Fruit fly (Drosophila melanogaster) whole organism, embryonic: ENCODE measurements around the gene dbf.

ENCODE experiments used
- Asciz ChIP-seq: fragments of 200-800 bp; sonication (Bioruptor generic); optimal IDR thresholded peaks from 2 replicates; lab custom pipeline; 2017; ENCODE audit warnings: missing biosample characterization, mild to moderate bottlenecking, missing genetic modification characterization, missing genetic modification reagents
- CG1024 ChIP-seq: fragments of 200-800 bp; sonication (Bioruptor generic); IDR thresholded peaks from 2 replicates; pipeline ENCODE4 v1.3.6; 2022; ENCODE audit warnings: missing biosample characterization, missing genetic modification characterization
- CG11723 ChIP-seq: fragments of 200-800 bp; sonication (Bioruptor generic); optimal IDR thresholded peaks from 2 replicates; lab custom pipeline; 2017; ENCODE audit warnings: missing biosample characterization, mild to moderate bottlenecking, missing genetic modification characterization
- CG15479 ChIP-seq: fragments of 200-800 bp; sonication (Bioruptor generic); optimal IDR thresholded peaks from 3 replicates; lab custom pipeline; 2019; ENCODE audit warnings: missing biosample characterization, mild to moderate bottlenecking, missing genetic modification characterization, moderate library complexity
- CG30020 ChIP-seq: fragments of 200-800 bp; optimal IDR thresholded peaks from 2 replicates; lab custom pipeline; 2019; ENCODE audit warnings: missing biosample characterization, mild to moderate bottlenecking, missing genetic modification characterization, moderate library complexity
- CG31224 ChIP-seq: fragments of 200-800 bp; sonication (Bioruptor generic); IDR thresholded peaks from 2 replicates; pipeline ENCODE4 v1.3.6; 2022; ENCODE audit warnings: missing biosample characterization, missing genetic modification characterization
- CG3163 ChIP-seq: fragments of 200-800 bp; sonication (Bioruptor generic); optimal IDR thresholded peaks from 3 replicates; lab custom pipeline; 2016; ENCODE audit warnings: missing biosample characterization, missing genetic modification characterization
- CG32772 ChIP-seq: fragments of 200-800 bp; sonication (Bioruptor generic); IDR thresholded peaks from 2 replicates; pipeline ENCODE4 v1.3.6; 2022; ENCODE audit warnings: missing biosample characterization, missing genetic modification characterization
- CG33213 ChIP-seq: fragments of 200-800 bp; sonication (Bioruptor generic); optimal IDR thresholded peaks from 3 replicates; lab custom pipeline; 2016; ENCODE audit warnings: missing biosample characterization, missing genetic modification characterization
- CG4360 ChIP-seq: fragments of 200-800 bp; sonication (Bioruptor generic); IDR thresholded peaks from 2 replicates; pipeline ENCODE4 v1.3.6; 2022; ENCODE audit warnings: missing biosample characterization, missing genetic modification characterization
- CG9609 ChIP-seq: fragments of 200-800 bp; sonication (Bioruptor generic); optimal IDR thresholded peaks from 3 replicates; lab custom pipeline; 2016; ENCODE audit warnings: missing biosample characterization, missing genetic modification characterization
- CG9817 ChIP-seq: fragments of 200-800 bp; sonication (Bioruptor generic); optimal IDR thresholded peaks from 2 replicates; lab custom pipeline; 2018; ENCODE audit warnings: missing biosample characterization, mild to moderate bottlenecking, missing genetic modification characterization, moderate library complexity
- Drgx ChIP-seq: fragments of 200-800 bp; sonication (Bioruptor generic); IDR thresholded peaks from 2 replicates; pipeline ENCODE4 v1.3.6; 2022; ENCODE audit warnings: missing biosample characterization, missing genetic modification characterization
- Hr3 ChIP-seq: fragments of 200-800 bp; sonication (Bioruptor generic); optimal IDR thresholded peaks from 3 replicates; lab custom pipeline; 2016; ENCODE audit warnings: missing biosample characterization, missing genetic modification characterization
- Oli ChIP-seq: fragments of 200-800 bp; sonication (Bioruptor generic); optimal IDR thresholded peaks from 2 replicates; lab custom pipeline; 2018; ENCODE audit warnings: missing biosample characterization, mild to moderate bottlenecking, missing genetic modification characterization, moderate library complexity
- Sry-β ChIP-seq: fragments of 200-800 bp; sonication (Bioruptor generic); optimal IDR thresholded peaks from 2 replicates; lab custom pipeline; 2018; ENCODE audit warnings: missing biosample characterization, mild to moderate bottlenecking, missing genetic modification characterization, moderate library complexity
- az2 ChIP-seq: fragments of 200-800 bp; sonication (Bioruptor generic); optimal IDR thresholded peaks from 3 replicates; lab custom pipeline; 2016; ENCODE audit warnings: missing biosample characterization, missing genetic modification characterization
- bbx ChIP-seq: fragments of 200-800 bp; sonication (Bioruptor generic); IDR thresholded peaks from 2 replicates; pipeline ENCODE4 v1.3.6; 2022; ENCODE audit warnings: missing biosample characterization, missing genetic modification characterization; ENCODE audit not compliant: partially characterized antibody
- bowl ChIP-seq: fragments of 200-800 bp; sonication (Bioruptor generic); IDR thresholded peaks from 2 replicates; pipeline ENCODE4 v1.3.6; 2022; ENCODE audit warnings: missing biosample characterization, missing genetic modification characterization
- ci ChIP-seq: fragments of 200-800 bp; sonication (Bioruptor generic); IDR thresholded peaks from 3 replicates; pipeline ENCODE4 v1.3.6; 2022; ENCODE audit warnings: missing biosample characterization, missing genetic modification characterization
- dm ChIP-seq: fragments of 200-800 bp; sonication (Bioruptor generic); optimal IDR thresholded peaks from 3 replicates; lab custom pipeline; 2016; ENCODE audit warnings: missing biosample characterization, missing genetic modification characterization
- exex ChIP-seq: fragments of 200-800 bp; sonication (Bioruptor generic); optimal IDR thresholded peaks from 4 replicates; lab custom pipeline; 2018; ENCODE audit warnings: missing biosample characterization, mild to moderate bottlenecking, missing genetic modification characterization, moderate library complexity
- fd3F ChIP-seq: fragments of 200-800 bp; sonication (Bioruptor generic); optimal IDR thresholded peaks from 2 replicates; lab custom pipeline; 2018; ENCODE audit warnings: missing biosample characterization, mild to moderate bottlenecking, missing genetic modification characterization, moderate library complexity
- gce ChIP-seq: fragments of 200-800 bp; sonication (Bioruptor generic); IDR thresholded peaks from 3 replicates; pipeline ENCODE4 v1.3.6; 2022; ENCODE audit warnings: missing biosample characterization, missing genetic modification characterization
- nerfin-1 ChIP-seq: fragments of 200-800 bp; sonication (Bioruptor generic); optimal IDR thresholded peaks from 3 replicates; lab custom pipeline; 2019; ENCODE audit warnings: missing biosample characterization, mild to moderate bottlenecking, missing genetic modification characterization, moderate library complexity
- pita ChIP-seq: fragments of 200-800 bp; sonication (Bioruptor generic); optimal IDR thresholded peaks from 2 replicates; lab custom pipeline; 2017; ENCODE audit warnings: missing biosample characterization, mild to moderate bottlenecking, missing genetic modification characterization
- pum ChIP-seq: fragments of 200-800 bp; sonication (Bioruptor generic); optimal IDR thresholded peaks from 2 replicates; lab custom pipeline; 2016; ENCODE audit warnings: missing biosample characterization, missing genetic modification characterization
- run ChIP-seq: fragments of 200-800 bp; sonication (Bioruptor generic); optimal IDR thresholded peaks from 3 replicates; lab custom pipeline; 2018; ENCODE audit warnings: missing biosample characterization, mild to moderate bottlenecking, missing genetic modification characterization
- tll ChIP-seq, 2 experiments: fragments of 200-800 bp in 1 of 2; fragments of >200 bp in 1 of 2; sonication (Bioruptor generic) in 1 of 2; optimal IDR thresholded peaks; 2 replicates each; lab custom pipeline; 2017 to 2019; ENCODE audit warnings: missing biosample characterization in 2 of 2, missing genetic modification characterization in 2 of 2, mild to moderate bottlenecking in 1 of 2, moderate library complexity in 1 of 2

Gene dbf

DNA sequence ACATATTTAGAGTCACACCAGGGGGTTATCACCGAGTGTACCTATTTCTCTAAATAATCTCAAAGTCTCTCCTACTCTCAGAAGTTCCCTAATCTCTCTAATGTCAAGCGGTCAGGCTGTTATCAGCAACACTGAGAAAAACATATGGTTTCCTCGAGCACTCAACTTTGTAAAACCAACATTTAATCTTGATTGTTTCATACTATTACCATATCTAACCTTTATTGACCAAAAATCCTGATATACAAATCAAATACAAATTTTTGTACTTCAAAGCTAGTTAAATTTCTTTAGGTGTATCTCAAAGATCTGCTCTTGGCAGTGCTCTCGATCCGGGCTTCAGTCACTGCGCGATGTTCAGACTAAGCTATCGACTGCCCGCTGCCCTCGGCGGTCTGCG is 51.9 kb downstream of the dbf start, which contains the start of gene CG6415 (continued):
- TF ChIP-seq pum (GFP tag; lab: Kevin White, UChicago) = peak; percentile 44
- peak; percentile 45; the same call in 1 of the 2 replicates for TF ChIP-seq CG31224 (GFP tag; lab: Robert Waterston, UW)
- peak; percentile 56; the same call in 1 of the 3 replicates for TF ChIP-seq gce (GFP tag; lab: Robert Waterston, UW)
- TF ChIP-seq ci (GFP tag; lab: Robert Waterston, UW) = peak; percentile 86
- peak; percentile 75 for TF ChIP-seq az2
- TF ChIP-seq Sry-β (GFP tag; lab: Kevin White, UChicago) = no peak
- peak; percentile 66 for TF ChIP-seq CG9609 (GFP tag; lab: Kevin White, UChicago)
- TF ChIP-seq dm (GFP tag; lab: Kevin White, UChicago) = peak; percentile 39
- TF ChIP-seq Asciz = peak; percentile 44
- peak; percentile 64 for TF ChIP-seq CG15479 (GFP tag; lab: Kevin White, UChicago)
- peak; percentile 72 for TF ChIP-seq CG32772
- TF ChIP-seq run (tag; lab: Kevin White, UChicago) = no peak
- no peak for TF ChIP-seq bbx (GFP tag; lab: Robert Waterston, UW)
- TF ChIP-seq CG33213 (GFP tag; lab: Kevin White, UChicago) = peak; percentile 44
- peak; percentile 60 for TF ChIP-seq Hr3
- peak; percentile 68 for TF ChIP-seq Drgx (GFP tag; lab: Robert Waterston, UW)
- TF ChIP-seq fd3F (GFP tag; lab: Kevin White, UChicago) = peak; percentile 60
- peak; percentile 42 for TF ChIP-seq CG3163 (GFP tag; lab: Kevin White, UChicago)
- peak; percentile 78 for TF ChIP-seq Oli (tag; lab: Kevin White, UChicago)
- TF ChIP-seq exex (tag; lab: Kevin White, UChicago) = no peak
- peak; percentile 40 for TF ChIP-seq CG11723 (GFP tag; lab: Kevin White, UChicago)
- TF ChIP-seq CG9817 = peak; percentile 76
- no peak for TF ChIP-seq pita
- 0 out of 2 replicates have a peak, but pooled peaks have one; percentile 36 for TF ChIP-seq CG4360
- no peak for TF ChIP-seq CG1024
- no peak for TF ChIP-seq bowl (GFP tag; lab: Robert Waterston, UW)
- no peak for TF ChIP-seq nerfin-1
- TF ChIP-seq tll (GFP tag; optimal IDR thresholded peaks at IDR 0.05; lab: Kevin White, UChicago) = no peak
- TF ChIP-seq CG30020 (tag; lab: Kevin White, UChicago) = no peak
